Worm (Caenorhabditis elegans) whole organism, young adult: ENCODE results near the gene C47E8.4.

Experiments
- B0035.1 ChIP-seq: sonication (generic microtip); optimal IDR thresholded peaks from 2 replicates; lab custom pipeline; 2016; ENCODE audit warnings: missing genetic modification characterization, mild to moderate bottlenecking, missing compliant biosample characterization, missing genotype, missing genetic modification reagents
- C17E4.6 ChIP-seq: fragments of 200-800 bp; sonication (Bioruptor generic); IDR thresholded peaks from 2 replicates; pipeline ENCODE4 v1.3.6; 2022; ENCODE audit warnings: missing genetic modification reagents, missing genetic modification characterization, missing compliant biosample characterization
- F10E7.11 ChIP-seq: sonication (generic microtip); optimal IDR thresholded peaks from 2 replicates; lab custom pipeline; 2017; ENCODE audit warnings: mild to moderate bottlenecking, missing genetic modification characterization, moderate library complexity, missing compliant biosample characterization
- F33H1.4 ChIP-seq: fragments of 200-800 bp; sonication (Bioruptor generic); IDR thresholded peaks from 2 replicates; pipeline ENCODE4 v1.3.6; 2022; ENCODE audit warnings: missing genetic modification reagents, missing genetic modification characterization, missing compliant biosample characterization
- F37B4.10 ChIP-seq: fragments of 200-800 bp; sonication (Bioruptor generic); IDR thresholded peaks from 2 replicates; pipeline ENCODE4 v1.3.6; 2022; ENCODE audit warnings: missing genetic modification characterization, missing compliant biosample characterization
- F39B2.1 ChIP-seq: fragments of 200-800 bp; sonication (Bioruptor generic); IDR thresholded peaks from 2 replicates; pipeline ENCODE4 v1.3.6; 2022; ENCODE audit warnings: missing genetic modification reagents, missing genetic modification characterization, missing compliant biosample characterization
- F55B11.4 ChIP-seq: sonication (generic microtip); optimal IDR thresholded peaks from 2 replicates; lab custom pipeline; 2016; ENCODE audit warnings: missing compliant biosample characterization, missing genetic modification characterization, borderline replicate concordance; ENCODE audit not compliant: insufficient read depth
- K12H6.12 ChIP-seq: fragments of 200-800 bp; sonication (Bioruptor generic); optimal IDR thresholded peaks from 2 replicates; lab custom pipeline; 2018; ENCODE audit warnings: mild to moderate bottlenecking, missing genetic modification characterization, missing compliant biosample characterization
- T26A5.8 ChIP-seq: sonication (generic microtip); optimal IDR thresholded peaks from 2 replicates; lab custom pipeline; 2016; ENCODE audit warnings: missing genetic modification characterization, missing compliant biosample characterization
- Y53F4B.3 ChIP-seq: fragments of 200-800 bp; sonication (Bioruptor generic); IDR thresholded peaks from 2 replicates; pipeline ENCODE4 v1.3.6; 2022; ENCODE audit warnings: missing genetic modification reagents, missing genetic modification characterization, missing compliant biosample characterization
- Y53G8AR.9 ChIP-seq: fragments of 200-800 bp; sonication (Bioruptor generic); conservative IDR thresholded peaks from 2 replicates; pipeline ENCODE4 v1.3.6; 2022; ENCODE audit warnings: missing genetic modification reagents, missing genetic modification characterization, missing compliant biosample characterization
- ZK185.1 ChIP-seq: sonication (generic microtip); optimal IDR thresholded peaks from 2 replicates; lab custom pipeline; 2016; ENCODE audit warnings: mild to moderate bottlenecking, missing genetic modification characterization, missing compliant biosample characterization; ENCODE audit not compliant: poor library complexity, severe bottlenecking
- ama-1 ChIP-seq, 3 experiments: fragments of 150-350 bp in 1 of 3; sonication (generic microtip) in 2 of 3; optimal IDR thresholded peaks; 2 replicates each; lab custom pipeline; 2014 to 2018; ENCODE audit warnings: missing biosample characterization in 2 of 3, missing genetic modification characterization in 2 of 3, missing genetic modification reagents in 2 of 3
- aptf-3 ChIP-seq: fragments of 200-800 bp; sonication (Bioruptor generic); IDR thresholded peaks from 2 replicates; pipeline ENCODE4 v1.3.6; 2022; ENCODE audit warnings: missing genetic modification characterization, missing compliant biosample characterization
- attf-3 ChIP-seq: fragments of 200-800 bp; sonication (Bioruptor generic); conservative IDR thresholded peaks from 2 replicates; pipeline ENCODE4 v1.3.6; 2022; ENCODE audit warnings: missing genetic modification reagents, missing genetic modification characterization, missing compliant biosample characterization
- attf-5 ChIP-seq: fragments of 200-800 bp; sonication (Bioruptor generic); optimal IDR thresholded peaks from 2 replicates; lab custom pipeline; 2018; ENCODE audit warnings: mild to moderate bottlenecking, missing genetic modification characterization, missing compliant biosample characterization
- attf-6 ChIP-seq: fragments of 200-800 bp; sonication (Bioruptor generic); IDR thresholded peaks from 2 replicates; pipeline ENCODE4 v1.3.6; 2022; ENCODE audit warnings: missing genetic modification reagents, missing genetic modification characterization, missing compliant biosample characterization
- bed-2 ChIP-seq: fragments of 200-800 bp; sonication (Bioruptor generic); IDR thresholded peaks from 2 replicates; pipeline ENCODE4 v1.3.6; 2022; ENCODE audit warnings: missing genetic modification reagents, missing genetic modification characterization, missing compliant biosample characterization
- ceh-27 ChIP-seq: fragments of 200-800 bp; sonication (Bioruptor generic); optimal IDR thresholded peaks from 2 replicates; lab custom pipeline; 2018; ENCODE audit warnings: mild to moderate bottlenecking, missing genetic modification characterization, moderate library complexity, missing compliant biosample characterization
- ceh-40 ChIP-seq: fragments of 200-800 bp; sonication (Bioruptor generic); IDR thresholded peaks from 2 replicates; pipeline ENCODE4 v1.3.6; 2022; ENCODE audit warnings: missing genetic modification characterization, missing compliant biosample characterization
- ceh-58 ChIP-seq: fragments of 200-800 bp; sonication (Bioruptor generic); IDR thresholded peaks from 2 replicates; pipeline ENCODE4 v1.3.6; 2022; ENCODE audit warnings: missing genetic modification characterization, missing compliant biosample characterization
- egrh-3 ChIP-seq: fragments of 200-800 bp; sonication (Bioruptor generic); IDR thresholded peaks from 2 replicates; pipeline ENCODE4 v1.3.6; 2022; ENCODE audit warnings: missing genetic modification reagents, missing genetic modification characterization, missing compliant biosample characterization
- ekl-4 ChIP-seq: fragments of 200-800 bp; sonication (Bioruptor generic); IDR thresholded peaks from 2 replicates; pipeline ENCODE4 v1.3.6; 2022; ENCODE audit warnings: missing genetic modification reagents, missing genetic modification characterization, missing compliant biosample characterization
- gei-17 ChIP-seq: fragments of 200-800 bp; sonication (Bioruptor generic); optimal IDR thresholded peaks from 2 replicates; lab custom pipeline; 2018; ENCODE audit warnings: mild to moderate bottlenecking, missing genetic modification characterization, missing compliant biosample characterization
- hmg-20 ChIP-seq: fragments of 200-800 bp; sonication (Bioruptor generic); IDR thresholded peaks from 2 replicates; pipeline ENCODE4 v1.3.6; 2022; ENCODE audit warnings: missing genetic modification reagents, missing genetic modification characterization, missing compliant biosample characterization
- hsf-1 ChIP-seq: fragments of 200-800 bp; sonication (Bioruptor generic); IDR thresholded peaks from 2 replicates; pipeline ENCODE4 v1.3.6; 2022; ENCODE audit warnings: missing genetic modification reagents, missing genetic modification characterization, missing compliant biosample characterization
- let-607 ChIP-seq, 2 experiments: fragments of 200-800 bp in 1 of 2; sonication (Bioruptor generic) in 1 of 2; sonication (generic microtip) in 1 of 2; optimal IDR thresholded peaks; 2 replicates each; lab custom pipeline; 2016 to 2018; ENCODE audit warnings: mild to moderate bottlenecking in 2 of 2, missing compliant biosample characterization in 2 of 2, missing genetic modification characterization in 2 of 2, moderate library complexity in 2 of 2, missing genotype in 1 of 2
- lin-26 ChIP-seq: fragments of 200-800 bp; sonication (Bioruptor generic); IDR thresholded peaks from 2 replicates; pipeline ENCODE4 v1.3.6; 2022; ENCODE audit warnings: missing genetic modification reagents, missing genetic modification characterization, missing compliant biosample characterization
- madf-3 ChIP-seq: fragments of 200-800 bp; sonication (Bioruptor generic); IDR thresholded peaks from 2 replicates; pipeline ENCODE4 v1.3.6; 2022; ENCODE audit warnings: missing genetic modification reagents, missing genetic modification characterization, missing compliant biosample characterization
- madf-6 ChIP-seq: fragments of 200-800 bp; sonication (Bioruptor generic); IDR thresholded peaks from 2 replicates; pipeline ENCODE4 v1.3.6; 2022; ENCODE audit warnings: missing genetic modification reagents, missing genetic modification characterization, missing compliant biosample characterization
- madf-8 ChIP-seq: fragments of 200-800 bp; sonication (Bioruptor generic); conservative IDR thresholded peaks from 2 replicates; pipeline ENCODE4 v1.3.6; 2022; ENCODE audit warnings: missing genetic modification reagents, missing genetic modification characterization, missing compliant biosample characterization
- mcd-1 ChIP-seq: fragments of 200-800 bp; sonication (Bioruptor generic); IDR thresholded peaks from 2 replicates; pipeline ENCODE4 v1.3.6; 2022; ENCODE audit warnings: missing genetic modification reagents, missing genetic modification characterization, missing compliant biosample characterization
- mes-4 ChIP-seq: sonication (generic microtip); optimal IDR thresholded peaks from 2 replicates; lab custom pipeline; 2016; ENCODE audit warnings: missing genotype, missing genetic modification characterization, missing compliant biosample characterization
- mxl-1 ChIP-seq: sonication (generic microtip); optimal IDR thresholded peaks from 2 replicates; lab custom pipeline; 2016; ENCODE audit warnings: missing genetic modification characterization, missing compliant biosample characterization
- nfya-2 ChIP-seq: fragments of 200-800 bp; sonication (Bioruptor generic); IDR thresholded peaks from 2 replicates; pipeline ENCODE4 v1.3.6; 2022; ENCODE audit warnings: missing genetic modification reagents, missing genetic modification characterization, missing compliant biosample characterization
- nhr-179 ChIP-seq: sonication (generic microtip); optimal IDR thresholded peaks from 2 replicates; lab custom pipeline; 2016; ENCODE audit warnings: mild to moderate bottlenecking, missing genetic modification characterization, missing compliant biosample characterization
- nhr-80 ChIP-seq: sonication (generic microtip); optimal IDR thresholded peaks from 2 replicates; lab custom pipeline; 2016; ENCODE audit warnings: missing genetic modification characterization, missing compliant biosample characterization
- nhr-90 ChIP-seq: sonication (generic microtip); optimal IDR thresholded peaks from 2 replicates; lab custom pipeline; 2016; ENCODE audit warnings: missing genotype, mild to moderate bottlenecking, missing genetic modification characterization, missing compliant biosample characterization
- pha-4 ChIP-seq: fragments of 150-350 bp; sonication (generic microtip); optimal IDR thresholded peaks from 2 replicates; lab custom pipeline; 2014; ENCODE audit warnings: missing biosample characterization, missing genetic modification reagents, missing genetic modification characterization
- rec-8 ChIP-seq, 2 experiments: sonication (generic microtip); optimal IDR thresholded peaks; 2 replicates each; lab custom pipeline; 2016; ENCODE audit warnings: mild to moderate bottlenecking in 2 of 2, missing genetic modification characterization in 2 of 2, missing genetic modification reagents in 2 of 2, missing genotype in 2 of 2, missing biosample characterization in 1 of 2, missing compliant biosample characterization in 1 of 2, moderate library complexity in 1 of 2
- sea-2 ChIP-seq: fragments of 200-800 bp; sonication (Bioruptor generic); IDR thresholded peaks from 2 replicates; pipeline ENCODE4 v1.3.6; 2022; ENCODE audit warnings: missing genetic modification characterization, missing compliant biosample characterization
- snpc-1.3 ChIP-seq: sonication (generic microtip); optimal IDR thresholded peaks from 2 replicates; lab custom pipeline; 2017; ENCODE audit warnings: missing genetic modification characterization, mild to moderate bottlenecking, missing compliant biosample characterization, antibody characterized with exemption, moderate library complexity, missing genotype, missing genetic modification reagents; ENCODE audit not compliant: insufficient read depth
- snpc-3.4 ChIP-seq: sonication (generic microtip); optimal IDR thresholded peaks from 2 replicates; lab custom pipeline; 2017; ENCODE audit warnings: missing genetic modification characterization, mild to moderate bottlenecking, missing compliant biosample characterization, antibody characterized with exemption, moderate library complexity, missing genotype, missing genetic modification reagents
- tlf-1 ChIP-seq: fragments of 200-800 bp; sonication (Bioruptor generic); optimal IDR thresholded peaks from 2 replicates; lab custom pipeline; 2018; ENCODE audit warnings: mild to moderate bottlenecking, missing genetic modification characterization, missing compliant biosample characterization
- unc-130 ChIP-seq: sonication (generic microtip); optimal IDR thresholded peaks from 2 replicates; lab custom pipeline; 2016; ENCODE audit warnings: missing genetic modification reagents, missing genetic modification characterization, missing compliant biosample characterization
- unc-62 ChIP-seq: fragments of 150-350 bp; optimal IDR thresholded peaks from 2 replicates; lab custom pipeline; 2014; ENCODE audit warnings: missing biosample characterization, missing genetic modification reagents, missing genetic modification characterization
- ztf-26 ChIP-seq: sonication (generic microtip); optimal IDR thresholded peaks from 2 replicates; lab custom pipeline; 2017; ENCODE audit warnings: missing genetic modification characterization, missing compliant biosample characterization

The C47E8.4 gene

ce11 chrV:14685435-14686058 is at the start of gene C47E8.4:
C47E8.4 (minus strand) TSS chrV:14685485.
- TF ChIP-seq attf-6 (GFP tag; lab: Robert Waterston, UW) (peak; percentile 71; the same call in 1 of the 2 replicates), F37B4.10 (0 out of 2 replicates have a peak, but pooled peaks have one; percentile 33), gei-17 (GFP tag; lab: Kevin White, UChicago) (peak; percentile 69), hmg-20 (GFP tag; lab: Robert Waterston, UW) (peak; percentile 91), rec-8 (tag; optimal IDR thresholded peaks at IDR 0.05; lab: Kevin White, UChicago) (peak; percentile 63 to 81), nfya-2 (peak; percentile 99), nhr-80 (tag; lab: Kevin White, UChicago) (peak; percentile 55), egrh-3 (GFP tag; lab: Robert Waterston, UW) (peak; percentile 34; the same call in 1 of the 2 replicates), K12H6.12 (tag; lab: Kevin White, UChicago) (peak; percentile 96), Y53F4B.3 (GFP tag; lab: Robert Waterston, UW) (peak; percentile 48; the same call in 1 of the 2 replicates), ama-1 (optimal IDR thresholded peaks at IDR 0.05; lab: Kevin White, UChicago) (peak; percentile 53), ama-1 (GFP tag; optimal IDR thresholded peaks at IDR 0.05; lab: Kevin White, UChicago) (no peak), attf-5 (GFP tag; lab: Kevin White, UChicago) (peak; percentile 94), C17E4.6 (GFP tag; lab: Robert Waterston, UW) (peak; percentile 89), madf-6 (peak; percentile 93), ceh-27 (peak; percentile 98), nhr-179 (tag; lab: Kevin White, UChicago) (no peak), unc-130 (GFP tag; lab: Kevin White, UChicago) (peak; percentile 97), F39B2.1 (GFP tag; lab: Robert Waterston, UW) (peak; percentile 80; the same call in 1 of the 2 replicates), bed-2 (GFP tag; lab: Robert Waterston, UW) (peak; percentile 95), madf-3 (peak; percentile 95), snpc-3.4 (peak; percentile 95), snpc-1.3 (tag; lab: Kevin White, UChicago) (peak; percentile 89), hsf-1 (GFP tag; lab: Robert Waterston, UW) (peak; percentile 100), nhr-90 (tag; lab: Kevin White, UChicago) (no peak), let-607 (tag; optimal IDR thresholded peaks at IDR 0.05; lab: Kevin White, UChicago) (peak; percentile 31 to 92), attf-3 (GFP tag; lab: Robert Waterston, UW) (peak; percentile 81), ceh-40 (GFP tag; lab: Robert Waterston, UW) (no peak), tlf-1 (GFP tag; lab: Kevin White, UChicago) (peak; percentile 98), unc-62 (GFP tag; lab: Kevin White, UChicago) (peak; percentile 34), F10E7.11 (tag; lab: Kevin White, UChicago) (peak; percentile 64), B0035.1 (peak; percentile 89), ztf-26 (tag; lab: Kevin White, UChicago) (peak; percentile 94), sea-2 (peak; percentile 95), aptf-3 (GFP tag; lab: Robert Waterston, UW) (peak; percentile 75; the same call in 1 of the 2 replicates), mxl-1 (tag; lab: Kevin White, UChicago) (no peak), T26A5.8 (tag; lab: Kevin White, UChicago) (no peak), Y53G8AR.9 (GFP tag; lab: Robert Waterston, UW) (peak; percentile 95), ekl-4 (GFP tag; lab: Robert Waterston, UW) (peak; percentile 98), pha-4 (peak; percentile 8), madf-8 (GFP tag; lab: Robert Waterston, UW) (peak; percentile 81), lin-26 (GFP tag; lab: Robert Waterston, UW) (no peak), F33H1.4 (peak; percentile 82), ZK185.1 (tag; lab: Kevin White, UChicago) (peak; percentile 97), F55B11.4 (tag; lab: Kevin White, UChicago) (no peak), mes-4 (tag; lab: Kevin White, UChicago) (no peak), mcd-1 (GFP tag; lab: Robert Waterston, UW) (peak; percentile 100), ceh-58 (GFP tag; lab: Robert Waterston, UW) (0 out of 2 replicates have a peak, but pooled peaks have one; percentile 79)
